Worm (Caenorhabditis elegans) whole organism, L4 larva: Measurements from ENCODE around the gene ect-2.

Source experiments
- F10B5.3 ChIP-seq: sonication (generic microtip); optimal IDR thresholded peaks from 2 replicates; lab custom pipeline; 2016; ENCODE audit warnings: mild to moderate bottlenecking, missing genetic modification characterization, missing compliant biosample characterization
- ceh-20 ChIP-seq: fragments of 200-800 bp; sonication (Bioruptor generic); IDR thresholded peaks from 2 replicates; pipeline ENCODE4 v1.3.6; 2022; ENCODE audit warnings: missing genetic modification reagents, missing genetic modification characterization, missing compliant biosample characterization
- nhr-25 ChIP-seq: sonication (generic microtip); optimal IDR thresholded peaks from 2 replicates; lab custom pipeline; 2017; ENCODE audit warnings: missing genetic modification characterization, mild to moderate bottlenecking, missing compliant biosample characterization, antibody characterized with exemption, moderate library complexity, borderline replicate concordance; ENCODE audit not compliant: insufficient read depth
- nhr-28 ChIP-seq: fragments of 150-350 bp; optimal IDR thresholded peaks from 2 replicates; lab custom pipeline; 2014; ENCODE audit warnings: missing biosample characterization, missing genetic modification characterization
- nhr-6 ChIP-seq: fragments of 150-350 bp; optimal IDR thresholded peaks from 2 replicates; lab custom pipeline; 2014; ENCODE audit warnings: missing biosample characterization, missing genetic modification characterization
- nhr-76 ChIP-seq: fragments of 150-350 bp; optimal IDR thresholded peaks from 2 replicates; lab custom pipeline; 2014; ENCODE audit warnings: missing biosample characterization, missing genetic modification characterization
- pqm-1 ChIP-seq: sonication (generic microtip); optimal IDR thresholded peaks from 2 replicates; lab custom pipeline; 2017; ENCODE audit warnings: missing biosample characterization, missing genetic modification characterization
- snpc-1.2 ChIP-seq: fragments of 200-800 bp; sonication (Bioruptor generic); IDR thresholded peaks from 2 replicates; pipeline ENCODE4 v1.3.6; 2022; ENCODE audit warnings: missing genetic modification reagents, missing genetic modification characterization, missing compliant biosample characterization
- unc-130 ChIP-seq: sonication (generic microtip); optimal IDR thresholded peaks from 2 replicates; lab custom pipeline; 2016; ENCODE audit warnings: missing genetic modification reagents, missing genetic modification characterization, missing compliant biosample characterization
- unc-62 ChIP-seq, 3 experiments: fragments of 150-350 bp in 1 of 3; sonication (generic microtip); optimal IDR thresholded peaks in 2 of 3; peaks in 1 of 3; 1 replicate in 1 of 3; 2 replicates in 2 of 3; lab custom pipeline; 2014 to 2017; ENCODE audit warnings: missing biosample characterization in 3 of 3, missing genetic modification characterization in 3 of 3, missing genetic modification reagents in 3 of 3, missing genotype in 1 of 3
- ztf-11 ChIP-seq: fragments of 150-350 bp; optimal IDR thresholded peaks from 2 replicates; lab custom pipeline; 2014; ENCODE audit warnings: missing biosample characterization, missing genetic modification characterization

ce11 chrII:10819928-10820423, 36.2 kb upstream of the ect-2 start, which contains the start of gene R06F6.8:
- TF ChIP-seq unc-130 (GFP tag; lab: Kevin White, UChicago) (no peak), pqm-1 (no peak), nhr-6 (tag; lab: Kevin White, UChicago) (no peak), F10B5.3 (tag; lab: Kevin White, UChicago) (no peak), nhr-25 (tag; lab: Kevin White, UChicago) (no peak), unc-62 (GFP tag; optimal IDR thresholded peaks at IDR 0.05 in 1 of 2; lab: Kevin White, UChicago) (no peak), unc-62 (tag; optimal IDR thresholded peaks at IDR 0.05; lab: Kevin White, UChicago) (no peak), ztf-11 (tag; lab: Kevin White, UChicago) (no peak), nhr-28 (tag; lab: Kevin White, UChicago) (peak; percentile 9), snpc-1.2 (GFP tag; lab: Robert Waterston, UW) (no peak), nhr-76 (tag; lab: Kevin White, UChicago) (no peak), ceh-20 (GFP tag; lab: Robert Waterston, UW) (no peak)
